Worm (Caenorhabditis elegans) whole organism, L1 larva: Measurements from ENCODE around the gene flap-1.

Source experiments
- C04F5.9 ChIP-seq: sonication (generic microtip); optimal IDR thresholded peaks from 2 replicates; lab custom pipeline; 2016; ENCODE audit warnings: missing genetic modification characterization, missing compliant biosample characterization
- C34B4.2 ChIP-seq: sonication (generic microtip); optimal IDR thresholded peaks from 2 replicates; lab custom pipeline; 2017; ENCODE audit warnings: mild to moderate bottlenecking, missing genetic modification characterization, missing compliant biosample characterization
- F16B12.6 ChIP-seq: fragments of 150-350 bp; optimal IDR thresholded peaks from 2 replicates; lab custom pipeline; 2014; ENCODE audit warnings: missing biosample characterization, missing genetic modification characterization
- aha-1 ChIP-seq: fragments of 150-350 bp; optimal IDR thresholded peaks from 2 replicates; lab custom pipeline; 2014; ENCODE audit warnings: missing biosample characterization, missing genetic modification characterization
- blmp-1 ChIP-seq: fragments of 150-350 bp; optimal IDR thresholded peaks from 2 replicates; lab custom pipeline; 2014; ENCODE audit warnings: missing biosample characterization, missing genetic modification characterization
- ceh-82 ChIP-seq, 3 experiments: fragments of 150-350 bp in 1 of 3; sonication (generic microtip) in 2 of 3; optimal IDR thresholded peaks; 2 replicates each; lab custom pipeline; 2014 to 2017; ENCODE audit warnings: missing biosample characterization in 3 of 3, missing genetic modification characterization in 3 of 3
- ceh-88 ChIP-seq: fragments of 200-800 bp; sonication (Bioruptor generic); IDR thresholded peaks from 2 replicates; pipeline ENCODE4 v1.3.6; 2022; ENCODE audit warnings: missing genetic modification characterization, missing compliant biosample characterization
- ceh-90 ChIP-seq: sonication (generic microtip); optimal IDR thresholded peaks from 2 replicates; lab custom pipeline; 2016; ENCODE audit warnings: missing genetic modification characterization, missing compliant biosample characterization
- ces-1 ChIP-seq: fragments of 150-350 bp; optimal IDR thresholded peaks from 2 replicates; lab custom pipeline; 2014; ENCODE audit warnings: missing biosample characterization, missing genetic modification reagents, missing genetic modification characterization
- dpl-1 ChIP-seq, 3 experiments: fragments of 150-350 bp in 2 of 3; sonication (generic microtip) in 1 of 3; optimal IDR thresholded peaks; 2 replicates each; lab custom pipeline; 2014 to 2017; ENCODE audit warnings: missing biosample characterization in 3 of 3, missing genetic modification characterization in 3 of 3, missing genetic modification reagents in 3 of 3
- efl-1 ChIP-seq, 4 experiments: fragments of 150-350 bp; optimal IDR thresholded peaks in 3 of 4; peaks in 1 of 4; 1 replicate in 1 of 4; 2 replicates in 3 of 4; lab custom pipeline; 2014; ENCODE audit warnings: missing biosample characterization in 2 of 4, missing genetic modification characterization in 2 of 4, missing genetic modification reagents in 2 of 4
- fkh-10 ChIP-seq: sonication (generic microtip); optimal IDR thresholded peaks from 2 replicates; lab custom pipeline; 2017; ENCODE audit warnings: missing biosample characterization, missing genetic modification reagents, missing genetic modification characterization
- fos-1 ChIP-seq: fragments of 150-350 bp; optimal IDR thresholded peaks from 2 replicates; lab custom pipeline; 2014; ENCODE audit warnings: missing biosample characterization, missing genetic modification characterization
- grh-1 ChIP-seq: fragments of 200-800 bp; sonication (Bioruptor generic); IDR thresholded peaks from 2 replicates; pipeline ENCODE4 v1.3.6; 2022; ENCODE audit warnings: missing genetic modification reagents, missing genetic modification characterization, missing compliant biosample characterization
- irx-1 ChIP-seq: sonication (generic microtip); optimal IDR thresholded peaks from 2 replicates; lab custom pipeline; 2016; ENCODE audit warnings: missing genetic modification characterization, missing compliant biosample characterization
- isw-1 ChIP-seq: fragments of 200-800 bp; sonication (Bioruptor generic); IDR thresholded peaks from 2 replicates; pipeline ENCODE4 v1.3.6; 2022; ENCODE audit warnings: missing genetic modification characterization, missing compliant biosample characterization
- jun-1 ChIP-seq: fragments of 150-350 bp; optimal IDR thresholded peaks from 2 replicates; lab custom pipeline; 2014; ENCODE audit warnings: missing biosample characterization, missing genetic modification reagents, missing genetic modification characterization
- lin-13 ChIP-seq: fragments of 150-350 bp; optimal IDR thresholded peaks from 2 replicates; lab custom pipeline; 2014; ENCODE audit warnings: missing biosample characterization, missing genetic modification reagents, missing genetic modification characterization
- lin-14 ChIP-seq: fragments of 200-800 bp; sonication (Bioruptor generic); optimal IDR thresholded peaks from 2 replicates; lab custom pipeline; 2018; ENCODE audit warnings: mild to moderate bottlenecking, missing genetic modification characterization, moderate library complexity, missing compliant biosample characterization
- lin-15B ChIP-seq: fragments of 150-350 bp; sonication (generic microtip); optimal IDR thresholded peaks from 3 replicates; lab custom pipeline; 2014; ENCODE audit warnings: missing biosample characterization, missing genetic modification characterization
- lin-35 ChIP-seq, 2 experiments: fragments of 150-350 bp; optimal IDR thresholded peaks; 2 replicates each; lab custom pipeline; 2014; ENCODE audit warnings: missing biosample characterization in 2 of 2, missing genetic modification characterization in 2 of 2, missing genetic modification reagents in 2 of 2
- lir-3 ChIP-seq: sonication (generic microtip); optimal IDR thresholded peaks from 2 replicates; lab custom pipeline; 2016; ENCODE audit warnings: mild to moderate bottlenecking, missing genetic modification characterization, moderate library complexity, missing compliant biosample characterization; ENCODE audit not compliant: poor library complexity
- lsy-2 ChIP-seq, 2 experiments: fragments of 150-350 bp; optimal IDR thresholded peaks; 2 replicates each; lab custom pipeline; 2014; ENCODE audit warnings: missing biosample characterization in 2 of 2, missing genetic modification characterization in 2 of 2
- mdl-1 ChIP-seq, 2 experiments: fragments of 150-350 bp; optimal IDR thresholded peaks; 2 replicates each; lab custom pipeline; 2014 to 2017; ENCODE audit warnings: missing biosample characterization in 2 of 2, missing genetic modification characterization in 2 of 2, inconsistent platforms in 1 of 2
- mep-1 ChIP-seq: fragments of 150-350 bp; optimal IDR thresholded peaks from 2 replicates; lab custom pipeline; 2014; ENCODE audit warnings: missing biosample characterization, missing genetic modification characterization
- nhr-20 ChIP-seq: sonication (generic microtip); optimal IDR thresholded peaks from 2 replicates; lab custom pipeline; 2016; ENCODE audit warnings: mild to moderate bottlenecking, missing genetic modification characterization, missing compliant biosample characterization
- nhr-47 ChIP-seq: sonication (generic microtip); optimal IDR thresholded peaks from 2 replicates; lab custom pipeline; 2016; ENCODE audit warnings: mild to moderate bottlenecking, missing genetic modification characterization, moderate library complexity, missing compliant biosample characterization
- nhr-71 ChIP-seq: sonication (generic microtip); optimal IDR thresholded peaks from 2 replicates; lab custom pipeline; 2016; ENCODE audit warnings: mild to moderate bottlenecking, missing genetic modification characterization, moderate library complexity, missing compliant biosample characterization
- nhr-76 ChIP-seq: sonication (generic microtip); optimal IDR thresholded peaks from 2 replicates; lab custom pipeline; 2017; ENCODE audit warnings: missing biosample characterization, missing genetic modification characterization
- nhr-77 ChIP-seq: fragments of 150-350 bp; optimal IDR thresholded peaks from 2 replicates; lab custom pipeline; 2014; ENCODE audit warnings: missing biosample characterization, missing genetic modification characterization
- nhr-85 ChIP-seq: sonication (generic microtip); peaks from one replicate; lab custom pipeline; 2016; ENCODE audit warnings: missing genetic modification characterization, inconsistent platforms, missing compliant biosample characterization
- pag-3 ChIP-seq: sonication (generic microtip); optimal IDR thresholded peaks from 2 replicates; lab custom pipeline; 2017; ENCODE audit warnings: missing genetic modification characterization, mild to moderate bottlenecking, missing compliant biosample characterization, antibody characterized with exemption, borderline replicate concordance; ENCODE audit not compliant: insufficient read depth
- pax-3 ChIP-seq: fragments of 200-800 bp; sonication (Bioruptor generic); optimal IDR thresholded peaks from 2 replicates; lab custom pipeline; 2018; ENCODE audit warnings: mild to moderate bottlenecking, missing genetic modification characterization, moderate library complexity, missing compliant biosample characterization
- rnt-1 ChIP-seq: sonication (generic microtip); optimal IDR thresholded peaks from 2 replicates; lab custom pipeline; 2016; ENCODE audit warnings: mild to moderate bottlenecking, missing genetic modification characterization, moderate library complexity, missing compliant biosample characterization
- skn-1 ChIP-seq: fragments of 150-350 bp; optimal IDR thresholded peaks from 2 replicates; lab custom pipeline; 2014; ENCODE audit warnings: missing biosample characterization, missing genetic modification characterization
- snu-23 ChIP-seq: sonication (generic microtip); optimal IDR thresholded peaks from 2 replicates; lab custom pipeline; 2016; ENCODE audit warnings: missing genetic modification characterization, missing compliant biosample characterization
- sox-4 ChIP-seq: sonication (generic microtip); optimal IDR thresholded peaks from 2 replicates; lab custom pipeline; 2016; ENCODE audit warnings: missing genetic modification characterization, missing compliant biosample characterization
- swsn-7 ChIP-seq: sonication (generic microtip); optimal IDR thresholded peaks from 2 replicates; lab custom pipeline; 2016; ENCODE audit warnings: missing genetic modification characterization, missing compliant biosample characterization
- tbx-2 ChIP-seq: sonication (generic microtip); optimal IDR thresholded peaks from 2 replicates; lab custom pipeline; 2016; ENCODE audit warnings: missing genetic modification characterization, missing compliant biosample characterization
- unc-130 ChIP-seq: fragments of 150-350 bp; optimal IDR thresholded peaks from 2 replicates; lab custom pipeline; 2017; ENCODE audit warnings: missing biosample characterization, missing genetic modification characterization, inconsistent platforms
- unc-30 ChIP-seq: sonication (generic microtip); optimal IDR thresholded peaks from 2 replicates; lab custom pipeline; 2017; ENCODE audit warnings: missing biosample characterization, missing genetic modification characterization
- unc-86 ChIP-seq: sonication (generic microtip); optimal IDR thresholded peaks from 2 replicates; lab custom pipeline; 2016; ENCODE audit warnings: missing genetic modification characterization, missing compliant biosample characterization
- unc-98 ChIP-seq: fragments of 200-800 bp; sonication (Bioruptor generic); IDR thresholded peaks from 2 replicates; pipeline ENCODE4 v1.3.6; 2022; ENCODE audit warnings: missing genetic modification characterization, missing compliant biosample characterization
- zip-4 ChIP-seq: fragments of 200-800 bp; sonication (Bioruptor generic); optimal IDR thresholded peaks from 2 replicates; lab custom pipeline; 2018; ENCODE audit warnings: mild to moderate bottlenecking, missing genetic modification characterization, moderate library complexity, missing compliant biosample characterization
- ztf-11 ChIP-seq, 2 experiments: sonication (generic microtip); optimal IDR thresholded peaks; 2 replicates each; lab custom pipeline; 2016 to 2017; ENCODE audit warnings: missing genetic modification characterization in 2 of 2, missing biosample characterization in 1 of 2, missing compliant biosample characterization in 1 of 2

flap-1 gene

ce11 chrIII:6891560-6891959, 37.1 kb downstream of the flap-1 start, which contains the start of gene K04C2.5:
Gene K04C2.5 (minus strand): TSS chrIII:6891660.
- TF ChIP-seq isw-1 (GFP tag; lab: Robert Waterston, UW) (no peak), lin-14 (no peak), snu-23 (GFP tag; lab: Kevin White, UChicago) (no peak)

- TF ChIP-seq nhr-20 (tag; lab: Kevin White, UChicago) (peak; percentile 11), pag-3 (tag; lab: Kevin White, UChicago) (no peak), nhr-71 (tag; lab: Kevin White, UChicago) (peak; percentile 24), lin-35 (GFP tag; optimal IDR thresholded peaks at IDR 0.05; lab: Kevin White, UChicago) (peak; percentile 57 to 87), skn-1 (tag; lab: Kevin White, UChicago) (peak; percentile 27), lsy-2 (tag; optimal IDR thresholded peaks at IDR 0.05; lab: Kevin White, UChicago) (peak in 1 of 2 experiments; percentile 63), F16B12.6 (peak; percentile 79), blmp-1 (tag; lab: Kevin White, UChicago) (peak; percentile 42), lin-15B (tag; lab: Kevin White, UChicago) (no peak), nhr-76 (tag; lab: Kevin White, UChicago) (no peak), swsn-7 (peak; percentile 6), nhr-47 (tag; lab: Kevin White, UChicago) (peak; percentile 8), efl-1 (optimal IDR thresholded peaks at IDR 0.05; lab: Kevin White, UChicago) (peak in 1 of 2 experiments; percentile 74), efl-1 (GFP tag; optimal IDR thresholded peaks at IDR 0.05 in 1 of 2; lab: Kevin White, UChicago) (peak; percentile 80 to 97), unc-98 (GFP tag; lab: Robert Waterston, UW) (no peak), fos-1 (tag; lab: Kevin White, UChicago) (no peak), mep-1 (peak; percentile 52), lir-3 (tag; lab: Kevin White, UChicago) (no peak), dpl-1 (GFP tag; optimal IDR thresholded peaks at IDR 0.05; lab: Kevin White, UChicago) (peak; percentile 53 to 83 (median 76)), unc-130 (tag; lab: Kevin White, UChicago) (peak; percentile 1), snu-23 (GFP tag; lab: Kevin White, UChicago) (peak; percentile 41), irx-1 (tag; lab: Kevin White, UChicago) (no peak)
Observed at ce11 chrIII:6888999-6889824, 39.4 kb downstream of the flap-1 start, which contains the start of the genes brd-1 and K04C2.2. Gene brd-1 (minus strand): TSS chrIII:6889504. Gene K04C2.2 (plus strand): TSS chrIII:6889774.

DNA sequence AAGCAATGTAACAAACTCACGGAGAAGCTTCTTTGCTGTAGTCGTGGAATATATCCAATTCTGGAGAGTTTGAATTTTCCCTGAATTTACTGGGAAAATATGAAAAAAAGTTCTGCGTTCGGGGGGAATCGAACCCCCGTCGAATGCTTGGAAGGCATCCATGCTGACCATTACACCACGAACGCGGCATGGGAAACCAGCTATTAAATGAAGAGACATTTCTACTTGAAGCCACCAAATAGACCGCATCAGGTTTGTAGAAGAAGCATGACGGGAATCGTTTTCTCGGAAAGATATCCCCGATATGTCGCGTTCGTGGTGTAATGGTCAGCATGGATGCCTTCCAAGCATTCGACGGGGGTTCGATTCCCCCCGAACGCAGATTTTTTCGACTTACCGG, 40.1 kb downstream of the flap-1 start:
- TF ChIP-seq snu-23 (GFP tag; lab: Kevin White, UChicago): peak; percentile 31
- no peak for TF ChIP-seq unc-130 (tag; lab: Kevin White, UChicago)
- no peak for TF ChIP-seq zip-4 (GFP tag; lab: Kevin White, UChicago)
- no peak for TF ChIP-seq ces-1
- no peak for TF ChIP-seq C34B4.2 (tag; lab: Kevin White, UChicago)
- TF ChIP-seq lsy-2 (tag; optimal IDR thresholded peaks at IDR 0.05; lab: Kevin White, UChicago): peak in 1 of 2 experiments; percentile 46
- no peak for TF ChIP-seq aha-1
- no peak for TF ChIP-seq unc-30
- no peak for TF ChIP-seq pax-3 (tag; lab: Kevin White, UChicago)
- no peak for TF ChIP-seq irx-1 (tag; lab: Kevin White, UChicago)
- no peak for TF ChIP-seq C04F5.9 (tag; lab: Kevin White, UChicago)
- TF ChIP-seq jun-1 (tag; lab: Kevin White, UChicago): no peak
- no peak for TF ChIP-seq ceh-82 (tag; optimal IDR thresholded peaks at IDR 0.05; lab: Kevin White, UChicago)
- no peak for TF ChIP-seq swsn-7
- TF ChIP-seq mdl-1 (tag; optimal IDR thresholded peaks at IDR 0.05; lab: Kevin White, UChicago): peak in 1 of 2 experiments; percentile 22
- TF ChIP-seq ztf-11 (tag; optimal IDR thresholded peaks at IDR 0.05; lab: Kevin White, UChicago): no peak
- peak; percentile 16 for TF ChIP-seq rnt-1 (tag; lab: Kevin White, UChicago)
- TF ChIP-seq mep-1: peak; percentile 13
- TF ChIP-seq fkh-10 (GFP tag; lab: Kevin White, UChicago): no peak
- no peak for TF ChIP-seq ceh-90
- TF ChIP-seq ceh-88: no peak
- TF ChIP-seq lir-3 (tag; lab: Kevin White, UChicago): no peak
- no peak for TF ChIP-seq lin-13
- TF ChIP-seq unc-86 (tag; lab: Kevin White, UChicago): no peak
- TF ChIP-seq sox-4 (tag; lab: Kevin White, UChicago): no peak
- TF ChIP-seq tbx-2 (tag; lab: Kevin White, UChicago): no peak
- TF ChIP-seq nhr-77: no peak
- TF ChIP-seq nhr-85: no peak
- no peak for TF ChIP-seq grh-1 (GFP tag; lab: Robert Waterston, UW)
- no peak for TF ChIP-seq nhr-76 (tag; lab: Kevin White, UChicago)
